Fruit fly (Drosophila melanogaster): ENCODE measurements around the gene msd5.
A peak's percentile ranks its signal among the peaks of the same experiment; 100 is the strongest.

Gene msd5

dm6 chr3L:1378862-1379543 lies 46.1 kb upstream of the msd5 start (continued):
- TF ChIP-seq CG16815 (GFP tag; optimal IDR thresholded peaks at IDR 0.05), result peak; percentile 73
- TF ChIP-seq esg (GFP tag; conservative IDR thresholded peaks at IDR 0.05), result peak; percentile 42
- TF ChIP-seq Hr3 (GFP tag; optimal IDR thresholded peaks at IDR 0.05), result peak; percentile 31
- peak; percentile 67; the same call in 2 of the 3 replicates for TF ChIP-seq ci (GFP tag; IDR thresholded peaks at IDR 0.05)
- no peak for TF ChIP-seq MTF-1 (GFP tag; optimal IDR thresholded peaks at IDR 0.05; ENCODE audit: borderline replicate concordance)
- no peak for TF ChIP-seq CTCF (GFP tag; optimal IDR thresholded peaks at IDR 0.05)
- TF ChIP-seq CG11560 (tag; IDR thresholded peaks at IDR 0.05), result 0 out of 3 replicates have a peak, but pooled peaks have one; percentile 39
- peak; percentile 34 for TF ChIP-seq CG4820 (GFP tag; optimal IDR thresholded peaks at IDR 0.05)
- TF ChIP-seq ssp (GFP tag; IDR thresholded peaks at IDR 0.05), result peak; percentile 47
- TF ChIP-seq inv (GFP tag; IDR thresholded peaks at IDR 0.05; ENCODE audit: partially characterized antibody), result no peak
- TF ChIP-seq corto (GFP tag; optimal IDR thresholded peaks at IDR 0.05), result peak; percentile 23
- TF ChIP-seq nau (GFP tag; optimal IDR thresholded peaks at IDR 0.05), result peak; percentile 7
- peak; percentile 86 for TF ChIP-seq CG2712 (tag; optimal IDR thresholded peaks at IDR 0.05)
- TF ChIP-seq fd64A (GFP tag; optimal IDR thresholded peaks at IDR 0.05), result no peak
- TF ChIP-seq CG8281 (tag; optimal IDR thresholded peaks at IDR 0.05), result peak; percentile 35
- peak; percentile 84 for TF ChIP-seq Xrp1 (GFP tag; IDR thresholded peaks at IDR 0.05)
- peak; percentile 65 for TF ChIP-seq Sox102F (GFP tag; optimal IDR thresholded peaks at IDR 0.05)
- TF ChIP-seq CG2120 (GFP tag; optimal IDR thresholded peaks at IDR 0.05), result peak; percentile 18
- no peak for TF ChIP-seq hth (optimal IDR thresholded peaks at IDR 0.05)
- no peak for TF ChIP-seq CG15073 (GFP tag; optimal IDR thresholded peaks at IDR 0.05)
- no peak for TF ChIP-seq CG17568 (GFP tag; optimal IDR thresholded peaks at IDR 0.05)
- TF ChIP-seq CG14441 (GFP tag; IDR thresholded peaks at IDR 0.05), result peak; percentile 54; the same call in 1 of the 2 replicates
- peak; percentile 67 for TF ChIP-seq dysf (GFP tag; IDR thresholded peaks at IDR 0.05)
- peak; percentile 23; the same call in 1 of the 2 replicates for TF ChIP-seq CG9215 (GFP tag; IDR thresholded peaks at IDR 0.05)
- TF ChIP-seq dimm (GFP tag; IDR thresholded peaks at IDR 0.05), result peak; percentile 11; the same call in 1 of the 2 replicates
- TF ChIP-seq MESR4 (GFP tag; optimal IDR thresholded peaks at IDR 0.05), result no peak
- TF ChIP-seq mld (GFP tag; IDR thresholded peaks at IDR 0.05; ENCODE audit: partially characterized antibody), result no peak
- no peak for TF ChIP-seq repo (GFP tag; optimal IDR thresholded peaks at IDR 0.05)
- TF ChIP-seq her (GFP tag; optimal IDR thresholded peaks at IDR 0.05), result no peak
- peak; percentile 74 for TF ChIP-seq CG6689 (GFP tag; IDR thresholded peaks at IDR 0.05)
- TF ChIP-seq CG9797 (GFP tag; optimal IDR thresholded peaks at IDR 0.05), result no peak
- no peak for TF ChIP-seq hkb (optimal IDR thresholded peaks at IDR 0.05)
- peak; percentile 68; the same call in 1 of the 2 replicates for TF ChIP-seq hkb (GFP tag; IDR thresholded peaks at IDR 0.05)
- TF ChIP-seq z (GFP tag; IDR thresholded peaks at IDR 0.05), result 0 out of 3 replicates have a peak, but pooled peaks have one; percentile 48
- TF ChIP-seq cwo (GFP tag; optimal IDR thresholded peaks at IDR 0.05), result peak; percentile 44
- peak; percentile 66 for TF ChIP-seq Oli (tag; optimal IDR thresholded peaks at IDR 0.05)
- peak; percentile 43; the same call in 1 of the 3 replicates for TF ChIP-seq CG11093 (GFP tag; IDR thresholded peaks at IDR 0.05)
- TF ChIP-seq Meics (GFP tag; optimal IDR thresholded peaks at IDR 0.05), result peak; percentile 11
- peak; percentile 35 for TF ChIP-seq slbo (GFP tag; IDR thresholded peaks at IDR 0.05)
- TF ChIP-seq gem (tag; optimal IDR thresholded peaks at IDR 0.05), result peak; percentile 81
- no peak for TF ChIP-seq ems (GFP tag; optimal IDR thresholded peaks at IDR 0.05)
- TF ChIP-seq Bteb2 (GFP tag; optimal IDR thresholded peaks at IDR 0.05), result no peak
- TF ChIP-seq CG7839 (tag; optimal IDR thresholded peaks at IDR 0.05), result peak; percentile 58
- TF ChIP-seq CG2889 (GFP tag; IDR thresholded peaks at IDR 0.05), result no peak
- peak; percentile 2 for TF ChIP-seq tx (GFP tag; optimal IDR thresholded peaks at IDR 0.05)
- TF ChIP-seq CG7556 (GFP tag; optimal IDR thresholded peaks at IDR 0.05), result peak; percentile 68
- peak; percentile 91 for TF ChIP-seq CG2199 (GFP tag; IDR thresholded peaks at IDR 0.05)
- no peak for TF ChIP-seq Mes4 (GFP tag; optimal IDR thresholded peaks at IDR 0.05)
- TF ChIP-seq Lpt (GFP tag; optimal IDR thresholded peaks at IDR 0.05), result no peak
- TF ChIP-seq Myb (GFP tag; optimal IDR thresholded peaks at IDR 0.05), result no peak
- peak; percentile 55 for TF ChIP-seq CG1233 (GFP tag; optimal IDR thresholded peaks at IDR 0.05)

Data from whole organism, embryonic.